Worm (Caenorhabditis elegans) whole organism, early embryonic: ENCODE data around the gene lin-13.

Source experiments
- F13C5.2 ChIP-seq: sonication (generic microtip); optimal IDR thresholded peaks from 2 replicates; lab custom pipeline; 2017; ENCODE audit warnings: mild to moderate bottlenecking, missing genetic modification characterization, inconsistent platforms, missing compliant biosample characterization
- aly-1 ChIP-seq: sonication (generic microtip); optimal IDR thresholded peaks from 2 replicates; lab custom pipeline; 2016; ENCODE audit warnings: missing genetic modification characterization, missing compliant biosample characterization
- ama-1 ChIP-seq: fragments of 150-350 bp; optimal IDR thresholded peaks from 2 replicates; lab custom pipeline; 2014
- flt-1 ChIP-seq: fragments of 200-800 bp; sonication (Bioruptor generic); IDR thresholded peaks from 2 replicates; pipeline ENCODE4 v1.3.6; 2022; ENCODE audit warnings: missing genetic modification characterization, missing compliant biosample characterization
- sea-1 ChIP-seq: fragments of 200-800 bp; sonication (Bioruptor generic); conservative IDR thresholded peaks from 2 replicates; pipeline ENCODE4 v1.3.6; 2022; ENCODE audit warnings: missing genetic modification characterization, missing compliant biosample characterization
- tbx-37 ChIP-seq: fragments of 200-800 bp; sonication (Bioruptor generic); conservative IDR thresholded peaks from 2 replicates; pipeline ENCODE4 v1.3.6; 2022; ENCODE audit warnings: missing genetic modification reagents, missing genetic modification characterization, missing compliant biosample characterization
- tra-4 ChIP-seq: sonication (generic microtip); optimal IDR thresholded peaks from 2 replicates; lab custom pipeline; 2017; ENCODE audit warnings: missing genetic modification characterization, missing compliant biosample characterization

DNA sequence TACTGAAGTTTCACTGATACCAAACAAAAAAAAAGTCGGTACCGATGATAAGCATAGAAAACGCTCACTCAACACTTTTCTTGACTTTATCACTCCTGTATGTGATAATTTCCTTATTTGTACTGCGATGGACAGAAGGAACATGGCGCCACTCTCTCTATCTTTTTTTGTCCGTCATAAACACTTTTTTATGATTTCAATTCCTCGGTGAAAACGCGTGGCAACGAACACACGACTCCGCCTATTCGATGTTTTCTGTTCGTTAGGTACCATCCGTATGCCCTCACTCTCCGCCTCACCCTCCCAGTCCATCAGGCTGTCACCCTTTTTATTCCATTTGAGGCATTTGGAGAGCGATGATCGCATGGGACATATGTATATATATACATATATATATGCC is 21.0 kb upstream of the lin-13 start:
- TF ChIP-seq F13C5.2 (tag; lab: Kevin White, UChicago) = no peak
- TF ChIP-seq ama-1 (lab: Kevin White, UChicago) = no peak
- no peak for TF ChIP-seq sea-1 (GFP tag; lab: Robert Waterston, UW)
- no peak for TF ChIP-seq tra-4 (tag; lab: Kevin White, UChicago)
- no peak for TF ChIP-seq flt-1 (GFP tag; lab: Robert Waterston, UW)
- TF ChIP-seq tbx-37 (GFP tag; lab: Robert Waterston, UW) = no peak
- TF ChIP-seq aly-1 (tag; lab: Kevin White, UChicago) = no peak
